Worm (Caenorhabditis elegans) whole organism, L1 larva: Measurements from ENCODE around the gene oac-54.

Experiments used
- C04F5.9 ChIP-seq: sonication (generic microtip); optimal IDR thresholded peaks from 2 replicates; lab custom pipeline; 2016; ENCODE audit warnings: missing genetic modification characterization, missing compliant biosample characterization
- C34B4.2 ChIP-seq: sonication (generic microtip); optimal IDR thresholded peaks from 2 replicates; lab custom pipeline; 2017; ENCODE audit warnings: mild to moderate bottlenecking, missing genetic modification characterization, missing compliant biosample characterization
- Y116A8C.19 ChIP-seq: sonication (generic microtip); optimal IDR thresholded peaks from 2 replicates; lab custom pipeline; 2016; ENCODE audit warnings: missing compliant biosample characterization, missing genetic modification characterization, borderline replicate concordance
- aha-1 ChIP-seq: fragments of 150-350 bp; optimal IDR thresholded peaks from 2 replicates; lab custom pipeline; 2014; ENCODE audit warnings: missing biosample characterization, missing genetic modification characterization
- ama-1 ChIP-seq: fragments of 150-350 bp; optimal IDR thresholded peaks from 2 replicates; lab custom pipeline; 2014
- ceh-8 ChIP-seq: fragments of 200-800 bp; sonication (Bioruptor generic); optimal IDR thresholded peaks from 2 replicates; lab custom pipeline; 2018; ENCODE audit warnings: mild to moderate bottlenecking, missing genetic modification characterization, moderate library complexity, missing compliant biosample characterization
- ceh-82 ChIP-seq, 3 experiments: fragments of 150-350 bp in 1 of 3; sonication (generic microtip) in 2 of 3; optimal IDR thresholded peaks; 2 replicates each; lab custom pipeline; 2014 to 2017; ENCODE audit warnings: missing biosample characterization in 3 of 3, missing genetic modification characterization in 3 of 3
- ceh-88 ChIP-seq: fragments of 200-800 bp; sonication (Bioruptor generic); IDR thresholded peaks from 2 replicates; pipeline ENCODE4 v1.3.6; 2022; ENCODE audit warnings: missing genetic modification characterization, missing compliant biosample characterization
- dpl-1 ChIP-seq, 3 experiments: fragments of 150-350 bp in 2 of 3; sonication (generic microtip) in 1 of 3; optimal IDR thresholded peaks; 2 replicates each; lab custom pipeline; 2014 to 2017; ENCODE audit warnings: missing biosample characterization in 3 of 3, missing genetic modification characterization in 3 of 3, missing genetic modification reagents in 3 of 3
- dsc-1 ChIP-seq: sonication (generic microtip); optimal IDR thresholded peaks from 2 replicates; lab custom pipeline; 2016; ENCODE audit warnings: mild to moderate bottlenecking, missing genetic modification characterization, missing compliant biosample characterization
- efl-1 ChIP-seq, 4 experiments: fragments of 150-350 bp; optimal IDR thresholded peaks in 3 of 4; peaks in 1 of 4; 1 replicate in 1 of 4; 2 replicates in 3 of 4; lab custom pipeline; 2014; ENCODE audit warnings: missing biosample characterization in 2 of 4, missing genetic modification characterization in 2 of 4, missing genetic modification reagents in 2 of 4
- efl-3 ChIP-seq: fragments of 200-800 bp; sonication (Bioruptor generic); optimal IDR thresholded peaks from 2 replicates; lab custom pipeline; 2018; ENCODE audit warnings: mild to moderate bottlenecking, missing genetic modification characterization, missing compliant biosample characterization
- egl-13 ChIP-seq: sonication (generic microtip); optimal IDR thresholded peaks from 2 replicates; lab custom pipeline; 2016; ENCODE audit warnings: missing genotype, missing genetic modification reagents, missing genetic modification characterization, missing compliant biosample characterization
- egl-27 ChIP-seq, 2 experiments: fragments of 150-350 bp in 1 of 2; sonication (generic microtip); optimal IDR thresholded peaks; 3 replicates each; lab custom pipeline; 2017 to 2018; ENCODE audit warnings: missing biosample characterization in 2 of 2, missing genetic modification characterization in 2 of 2, missing genetic modification reagents in 2 of 2
- elt-2 ChIP-seq: sonication (generic microtip); optimal IDR thresholded peaks from 2 replicates; lab custom pipeline; 2016; ENCODE audit warnings: missing genetic modification characterization, mild to moderate bottlenecking, inconsistent platforms, missing compliant biosample characterization, missing genetic modification reagents
- fkh-4 ChIP-seq: sonication (generic microtip); optimal IDR thresholded peaks from 2 replicates; lab custom pipeline; 2016; ENCODE audit warnings: missing compliant biosample characterization, missing genetic modification characterization, borderline replicate concordance
- grh-1 ChIP-seq: fragments of 200-800 bp; sonication (Bioruptor generic); IDR thresholded peaks from 2 replicates; pipeline ENCODE4 v1.3.6; 2022; ENCODE audit warnings: missing genetic modification reagents, missing genetic modification characterization, missing compliant biosample characterization
- hpl-2 ChIP-seq: fragments of 150-350 bp; optimal IDR thresholded peaks from 2 replicates; lab custom pipeline; 2014; ENCODE audit warnings: missing biosample characterization, missing genetic modification reagents, missing genetic modification characterization
- lin-13 ChIP-seq: fragments of 150-350 bp; optimal IDR thresholded peaks from 2 replicates; lab custom pipeline; 2014; ENCODE audit warnings: missing biosample characterization, missing genetic modification reagents, missing genetic modification characterization
- lin-14 ChIP-seq: fragments of 200-800 bp; sonication (Bioruptor generic); optimal IDR thresholded peaks from 2 replicates; lab custom pipeline; 2018; ENCODE audit warnings: mild to moderate bottlenecking, missing genetic modification characterization, moderate library complexity, missing compliant biosample characterization
- lin-15B ChIP-seq: fragments of 150-350 bp; sonication (generic microtip); optimal IDR thresholded peaks from 3 replicates; lab custom pipeline; 2014; ENCODE audit warnings: missing biosample characterization, missing genetic modification characterization
- lin-39 ChIP-seq: fragments of 150-350 bp; optimal IDR thresholded peaks from 2 replicates; lab custom pipeline; 2014; ENCODE audit warnings: missing biosample characterization, missing genetic modification reagents, missing genetic modification characterization
- lir-3 ChIP-seq: sonication (generic microtip); optimal IDR thresholded peaks from 2 replicates; lab custom pipeline; 2016; ENCODE audit warnings: mild to moderate bottlenecking, missing genetic modification characterization, moderate library complexity, missing compliant biosample characterization; ENCODE audit not compliant: poor library complexity
- mab-9 ChIP-seq: fragments of 200-800 bp; sonication (Bioruptor generic); IDR thresholded peaks from 2 replicates; pipeline ENCODE4 v1.3.6; 2022; ENCODE audit warnings: missing genetic modification reagents, missing genetic modification characterization, missing compliant biosample characterization
- mep-1 ChIP-seq: fragments of 150-350 bp; optimal IDR thresholded peaks from 2 replicates; lab custom pipeline; 2014; ENCODE audit warnings: missing biosample characterization, missing genetic modification characterization
- nhr-11 ChIP-seq: fragments of 150-350 bp; optimal IDR thresholded peaks from 2 replicates; lab custom pipeline; 2014; ENCODE audit warnings: missing biosample characterization, missing genetic modification characterization
- nhr-237 ChIP-seq: fragments of 150-350 bp; optimal IDR thresholded peaks from 2 replicates; lab custom pipeline; 2014; ENCODE audit warnings: missing biosample characterization, missing genetic modification characterization
- nhr-28 ChIP-seq: fragments of 150-350 bp; optimal IDR thresholded peaks from 2 replicates; lab custom pipeline; 2014; ENCODE audit warnings: missing biosample characterization, missing genetic modification characterization
- nhr-77 ChIP-seq: fragments of 150-350 bp; optimal IDR thresholded peaks from 2 replicates; lab custom pipeline; 2014; ENCODE audit warnings: missing biosample characterization, missing genetic modification characterization
- nhr-90 ChIP-seq: sonication (generic microtip); optimal IDR thresholded peaks from 2 replicates; lab custom pipeline; 2016; ENCODE audit warnings: mild to moderate bottlenecking, missing genetic modification characterization, missing compliant biosample characterization; ENCODE audit not compliant: poor library complexity
- pag-3 ChIP-seq: sonication (generic microtip); optimal IDR thresholded peaks from 2 replicates; lab custom pipeline; 2017; ENCODE audit warnings: missing genetic modification characterization, mild to moderate bottlenecking, missing compliant biosample characterization, antibody characterized with exemption, borderline replicate concordance; ENCODE audit not compliant: insufficient read depth
- pqm-1 ChIP-seq: sonication (generic microtip); optimal IDR thresholded peaks from 3 replicates; lab custom pipeline; 2017; ENCODE audit warnings: missing biosample characterization, missing genetic modification characterization
- skn-1 ChIP-seq: fragments of 150-350 bp; optimal IDR thresholded peaks from 2 replicates; lab custom pipeline; 2014; ENCODE audit warnings: missing biosample characterization, missing genetic modification characterization
- sup-37 ChIP-seq: fragments of 200-800 bp; sonication (Bioruptor generic); optimal IDR thresholded peaks from 2 replicates; lab custom pipeline; 2018; ENCODE audit warnings: mild to moderate bottlenecking, missing genetic modification characterization, missing compliant biosample characterization
- swsn-7 ChIP-seq: sonication (generic microtip); optimal IDR thresholded peaks from 2 replicates; lab custom pipeline; 2016; ENCODE audit warnings: missing genetic modification characterization, missing compliant biosample characterization
- tlp-1 ChIP-seq: fragments of 150-350 bp; optimal IDR thresholded peaks from 2 replicates; lab custom pipeline; 2014; ENCODE audit warnings: missing biosample characterization, missing genetic modification characterization
- unc-130 ChIP-seq: fragments of 150-350 bp; optimal IDR thresholded peaks from 2 replicates; lab custom pipeline; 2017; ENCODE audit warnings: missing biosample characterization, missing genetic modification characterization, inconsistent platforms
- unc-86 ChIP-seq: sonication (generic microtip); optimal IDR thresholded peaks from 2 replicates; lab custom pipeline; 2016; ENCODE audit warnings: missing genetic modification characterization, missing compliant biosample characterization
- vab-15 ChIP-seq: sonication (generic microtip); optimal IDR thresholded peaks from 2 replicates; lab custom pipeline; 2017; ENCODE audit warnings: missing genotype, mild to moderate bottlenecking, missing genetic modification characterization, missing compliant biosample characterization

Gene oac-54

ce11 chrII:9177080-9177479 is 19.2 kb downstream of the oac-54 start, which contains the start of the genes sec-5 and pir-1 (continued):
- peak in 1 of 3 experiments; percentile 53 for TF ChIP-seq dpl-1 (GFP tag; optimal IDR thresholded peaks at IDR 0.05; lab: Kevin White, UChicago)
- no peak for TF ChIP-seq sup-37 (GFP tag; lab: Kevin White, UChicago)
- TF ChIP-seq egl-13 (tag; lab: Kevin White, UChicago), result no peak
- no peak for TF ChIP-seq Y116A8C.19 (tag; lab: Kevin White, UChicago)
- TF ChIP-seq mab-9, result no peak
- TF ChIP-seq elt-2 (tag; lab: Kevin White, UChicago), result no peak
- no peak for TF ChIP-seq pag-3 (tag; lab: Kevin White, UChicago)
- peak; percentile 48 for TF ChIP-seq nhr-90 (tag; lab: Kevin White, UChicago)
- TF ChIP-seq ama-1 (lab: Kevin White, UChicago), result no peak
- peak; percentile 5 for TF ChIP-seq unc-130 (tag; lab: Kevin White, UChicago)
- no peak for TF ChIP-seq lir-3
- TF ChIP-seq lin-13, result no peak
- TF ChIP-seq efl-3 (GFP tag; lab: Kevin White, UChicago), result no peak
- TF ChIP-seq egl-27 (tag; optimal IDR thresholded peaks at IDR 0.05; lab: Kevin White, UChicago), result no peak
- TF ChIP-seq swsn-7 (tag; lab: Kevin White, UChicago), result peak; percentile 42
- TF ChIP-seq dsc-1 (tag; lab: Kevin White, UChicago), result no peak
- TF ChIP-seq nhr-237 (tag; lab: Kevin White, UChicago), result no peak
- no peak for TF ChIP-seq hpl-2 (GFP tag; lab: Kevin White, UChicago)
- TF ChIP-seq nhr-11 (tag; lab: Kevin White, UChicago), result no peak
- TF ChIP-seq aha-1 (tag; lab: Kevin White, UChicago), result no peak
- no peak for TF ChIP-seq nhr-77 (tag; lab: Kevin White, UChicago)
- no peak for TF ChIP-seq grh-1 (GFP tag; lab: Robert Waterston, UW)
- TF ChIP-seq ceh-88 (GFP tag; lab: Robert Waterston, UW), result no peak
- peak; percentile 39 for TF ChIP-seq lin-15B (tag; lab: Kevin White, UChicago)
- no peak for TF ChIP-seq tlp-1 (tag; lab: Kevin White, UChicago)
- no peak for TF ChIP-seq C34B4.2 (tag; lab: Kevin White, UChicago)
- peak; percentile 71 for TF ChIP-seq mep-1 (tag; lab: Kevin White, UChicago)
- TF ChIP-seq ceh-82 (tag; optimal IDR thresholded peaks at IDR 0.05; lab: Kevin White, UChicago), result peak; percentile 17 to 38 (median 31)
- no peak for TF ChIP-seq fkh-4
- TF ChIP-seq ceh-8, result no peak

- no peak for TF ChIP-seq ceh-88 (GFP tag; lab: Robert Waterston, UW)
- no peak for TF ChIP-seq vab-15 (tag; lab: Kevin White, UChicago)
- no peak for TF ChIP-seq Y116A8C.19 (tag; lab: Kevin White, UChicago)
- no peak for TF ChIP-seq lin-39 (tag; lab: Kevin White, UChicago)
- TF ChIP-seq grh-1 (GFP tag; lab: Robert Waterston, UW), result no peak
- no peak for TF ChIP-seq lin-14 (GFP tag; lab: Kevin White, UChicago)
- no peak for TF ChIP-seq skn-1 (tag; lab: Kevin White, UChicago)
- no peak for TF ChIP-seq efl-1 (optimal IDR thresholded peaks at IDR 0.05; lab: Kevin White, UChicago)
- no peak for TF ChIP-seq efl-1 (GFP tag; optimal IDR thresholded peaks at IDR 0.05 in 1 of 2; lab: Kevin White, UChicago)
- TF ChIP-seq unc-130 (tag; lab: Kevin White, UChicago), result no peak
- TF ChIP-seq lin-13, result no peak
Measured at ce11 chrII:9178811-9179210, 20.9 kb downstream of the oac-54 start.

ce11 chrII:9181155-9181554 is 23.2 kb downstream of the oac-54 start:
- TF ChIP-seq lin-13 (no peak), elt-2 (tag; lab: Kevin White, UChicago) (peak; percentile 2)

- TF ChIP-seq swsn-7 (tag; lab: Kevin White, UChicago) (no peak), pqm-1 (tag; lab: Kevin White, UChicago) (no peak), nhr-28 (tag; lab: Kevin White, UChicago) (no peak), C04F5.9 (tag; lab: Kevin White, UChicago) (no peak), ceh-8 (no peak), Y116A8C.19 (tag; lab: Kevin White, UChicago) (no peak), lin-13 (no peak), nhr-237 (tag; lab: Kevin White, UChicago) (no peak), unc-86 (tag; lab: Kevin White, UChicago) (no peak)
Measured at ce11 chrII:9185915-9186314, 28.0 kb downstream of the oac-54 start.
